Worm (Caenorhabditis elegans) whole organism, L2 larva: ENCODE measurements around the gene C44B12.3.

Source experiments
- C34F6.9 ChIP-seq: fragments of 150-350 bp; optimal IDR thresholded peaks from 2 replicates; lab custom pipeline; 2014; ENCODE audit warnings: missing biosample characterization, missing genetic modification characterization
- F13H6.1 ChIP-seq: sonication (generic microtip); optimal IDR thresholded peaks from 2 replicates; lab custom pipeline; 2016; ENCODE audit warnings: missing genetic modification characterization, missing compliant biosample characterization
- Y55F3AM.14 ChIP-seq: fragments of 200-800 bp; sonication (Bioruptor generic); optimal IDR thresholded peaks from 2 replicates; lab custom pipeline; 2018; ENCODE audit warnings: mild to moderate bottlenecking, missing genetic modification characterization, missing compliant biosample characterization
- ZK546.5 ChIP-seq: sonication (generic microtip); optimal IDR thresholded peaks from 2 replicates; lab custom pipeline; 2017; ENCODE audit warnings: missing biosample characterization, missing genetic modification characterization
- ama-1 ChIP-seq: fragments of 150-350 bp; optimal IDR thresholded peaks from 2 replicates; lab custom pipeline; 2018; ENCODE audit warnings: inconsistent platforms
- crh-2 ChIP-seq: sonication (generic microtip); optimal IDR thresholded peaks from 2 replicates; lab custom pipeline; 2017; ENCODE audit warnings: missing biosample characterization, missing genetic modification characterization
- egl-27 ChIP-seq: sonication (generic microtip); optimal IDR thresholded peaks from 3 replicates; lab custom pipeline; 2017; ENCODE audit warnings: missing biosample characterization, missing genetic modification reagents, missing genetic modification characterization
- elt-1 ChIP-seq: fragments of 150-350 bp; optimal IDR thresholded peaks from 2 replicates; lab custom pipeline; 2014; ENCODE audit warnings: missing biosample characterization, missing genetic modification characterization
- fos-1 ChIP-seq: fragments of 150-350 bp; optimal IDR thresholded peaks from 2 replicates; lab custom pipeline; 2014; ENCODE audit warnings: missing biosample characterization, missing genetic modification characterization
- lin-11 ChIP-seq: fragments of 150-350 bp; sonication (generic microtip); optimal IDR thresholded peaks from 2 replicates; lab custom pipeline; 2014; ENCODE audit warnings: missing biosample characterization, missing genetic modification characterization, inconsistent platforms, mixed read lengths
- lin-13 ChIP-seq: fragments of 150-350 bp; optimal IDR thresholded peaks from 2 replicates; lab custom pipeline; 2014; ENCODE audit warnings: missing biosample characterization, missing genetic modification reagents, missing genetic modification characterization
- lsy-2 ChIP-seq, 2 experiments: fragments of 150-350 bp in 1 of 2; sonication (generic microtip) in 1 of 2; optimal IDR thresholded peaks; 2 replicates each; lab custom pipeline; 2014 to 2017; ENCODE audit warnings: missing biosample characterization in 2 of 2, missing genetic modification characterization in 2 of 2
- mdl-1 ChIP-seq, 2 experiments: fragments of 150-350 bp in 1 of 2; sonication (generic microtip) in 1 of 2; optimal IDR thresholded peaks; 2 replicates each; lab custom pipeline; 2017; ENCODE audit warnings: missing biosample characterization in 2 of 2, missing genetic modification characterization in 2 of 2
- nhr-10 ChIP-seq: sonication (generic microtip); optimal IDR thresholded peaks from 2 replicates; lab custom pipeline; 2017; ENCODE audit warnings: missing biosample characterization, missing genetic modification characterization
- nhr-12 ChIP-seq: fragments of 150-350 bp; optimal IDR thresholded peaks from 2 replicates; lab custom pipeline; 2014; ENCODE audit warnings: missing biosample characterization, missing genetic modification characterization
- nhr-21 ChIP-seq: fragments of 150-350 bp; optimal IDR thresholded peaks from 2 replicates; lab custom pipeline; 2014; ENCODE audit warnings: missing biosample characterization, missing genetic modification characterization
- nhr-23 ChIP-seq: fragments of 150-350 bp; optimal IDR thresholded peaks from 2 replicates; lab custom pipeline; 2014; ENCODE audit warnings: missing biosample characterization, missing genetic modification reagents, missing genetic modification characterization
- nhr-6 ChIP-seq: fragments of 150-350 bp; optimal IDR thresholded peaks from 2 replicates; lab custom pipeline; 2014; ENCODE audit warnings: missing biosample characterization, missing genetic modification characterization
- peb-1 ChIP-seq: fragments of 150-350 bp; optimal IDR thresholded peaks from 2 replicates; lab custom pipeline; 2014; ENCODE audit warnings: missing biosample characterization, missing genetic modification characterization
- sem-4 ChIP-seq: fragments of 150-350 bp; optimal IDR thresholded peaks from 2 replicates; lab custom pipeline; 2014; ENCODE audit warnings: missing biosample characterization, missing genetic modification reagents, missing genetic modification characterization
- sma-9 ChIP-seq, 2 experiments: fragments of 150-350 bp in 1 of 2; sonication (generic microtip) in 1 of 2; optimal IDR thresholded peaks; 2 replicates each; lab custom pipeline; 2014 to 2016; ENCODE audit warnings: missing genetic modification characterization in 2 of 2, mild to moderate bottlenecking in 1 of 2, missing biosample characterization in 1 of 2, missing compliant biosample characterization in 1 of 2, missing genetic modification reagents in 1 of 2, moderate library complexity in 1 of 2
- snpc-4 ChIP-seq: fragments of 150-350 bp; optimal IDR thresholded peaks from 2 replicates; lab custom pipeline; 2014; ENCODE audit warnings: missing biosample characterization, missing genetic modification characterization
- unc-55 ChIP-seq: fragments of 150-350 bp; sonication (generic microtip); optimal IDR thresholded peaks from 3 replicates; lab custom pipeline; 2014; ENCODE audit warnings: missing biosample characterization, missing genetic modification reagents, missing genetic modification characterization
- unc-62 ChIP-seq: fragments of 150-350 bp; optimal IDR thresholded peaks from 2 replicates; lab custom pipeline; 2014; ENCODE audit warnings: missing biosample characterization, missing genetic modification reagents, missing genetic modification characterization
- zag-1 ChIP-seq: fragments of 150-350 bp; optimal IDR thresholded peaks from 2 replicates; lab custom pipeline; 2014; ENCODE audit warnings: missing biosample characterization, missing genetic modification characterization
- ztf-11 ChIP-seq: sonication (generic microtip); optimal IDR thresholded peaks from 2 replicates; lab custom pipeline; 2017; ENCODE audit warnings: missing biosample characterization, missing genetic modification characterization

C44B12.3 gene

DNA sequence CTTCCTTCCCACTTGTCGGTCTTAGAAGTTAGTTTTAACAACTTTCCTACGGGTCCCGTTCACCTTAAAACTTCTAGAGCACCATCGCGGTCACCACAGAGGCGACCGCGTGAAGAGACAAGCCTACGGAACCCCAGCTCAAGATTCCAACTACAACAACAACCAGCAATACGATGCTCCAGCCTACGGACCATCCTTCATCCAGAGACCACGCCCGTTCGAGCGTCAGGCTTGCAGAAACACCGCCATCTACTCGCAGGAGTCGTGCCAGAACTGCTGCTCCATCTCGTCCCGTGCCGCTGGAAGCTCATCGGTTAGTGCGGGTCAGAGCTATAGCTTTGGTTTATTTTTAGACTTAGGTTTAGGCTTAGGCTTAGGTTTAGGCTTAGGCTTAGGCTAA lies 23.3 kb downstream of the C44B12.3 start:
- TF ChIP-seq elt-1 (tag; lab: Kevin White, UChicago) = no peak
- TF ChIP-seq snpc-4 = no peak
- TF ChIP-seq ama-1 (lab: Kevin White, UChicago) = no peak
- TF ChIP-seq ZK546.5 (tag; lab: Kevin White, UChicago) = no peak
- no peak for TF ChIP-seq lin-11 (tag; lab: Kevin White, UChicago)
- TF ChIP-seq mdl-1 (tag; optimal IDR thresholded peaks at IDR 0.05; lab: Kevin White, UChicago) = no peak
- TF ChIP-seq zag-1 = no peak
- TF ChIP-seq nhr-21 (tag; lab: Kevin White, UChicago) = no peak
- TF ChIP-seq unc-55 = no peak
- no peak for TF ChIP-seq peb-1 (tag; lab: Kevin White, UChicago)
- no peak for TF ChIP-seq Y55F3AM.14
- TF ChIP-seq egl-27 (tag; lab: Kevin White, UChicago) = no peak
- no peak for TF ChIP-seq nhr-6 (tag; lab: Kevin White, UChicago)
- no peak for TF ChIP-seq unc-62 (GFP tag; lab: Kevin White, UChicago)
- no peak for TF ChIP-seq C34F6.9 (tag; lab: Kevin White, UChicago)
- TF ChIP-seq ztf-11 (tag; lab: Kevin White, UChicago) = no peak
- no peak for TF ChIP-seq nhr-23 (tag; lab: Kevin White, UChicago)
- TF ChIP-seq nhr-10 (tag; lab: Kevin White, UChicago) = no peak

DNA sequence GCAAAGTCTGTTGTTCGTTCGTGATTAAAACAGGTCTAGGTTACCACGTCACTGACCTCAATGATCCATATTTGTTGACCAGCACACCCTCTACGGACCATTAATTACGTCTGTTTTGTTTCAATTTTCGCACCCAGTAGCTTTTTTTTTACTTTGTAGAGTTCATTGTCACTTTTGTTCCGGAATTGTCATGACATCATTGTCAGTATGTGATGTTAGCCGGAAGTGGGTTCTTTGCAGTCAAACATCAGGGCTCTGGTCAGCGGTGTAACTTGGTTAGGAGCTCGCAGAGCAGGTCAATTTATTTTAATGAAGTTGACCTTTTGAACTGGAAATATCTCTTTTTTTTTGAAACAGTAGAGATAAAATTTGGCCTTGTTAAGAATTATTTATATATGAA lies 32.1 kb downstream of the C44B12.3 start, which contains the start of gene C44B12.6:
Gene C44B12.6, minus strand, starts transcription at position 101 of the 400 bp plus-strand sequence.
- TF ChIP-seq unc-62 (GFP tag; lab: Kevin White, UChicago) = no peak
- TF ChIP-seq mdl-1 (tag; optimal IDR thresholded peaks at IDR 0.05; lab: Kevin White, UChicago) = no peak
- TF ChIP-seq nhr-12 = no peak

DNA sequence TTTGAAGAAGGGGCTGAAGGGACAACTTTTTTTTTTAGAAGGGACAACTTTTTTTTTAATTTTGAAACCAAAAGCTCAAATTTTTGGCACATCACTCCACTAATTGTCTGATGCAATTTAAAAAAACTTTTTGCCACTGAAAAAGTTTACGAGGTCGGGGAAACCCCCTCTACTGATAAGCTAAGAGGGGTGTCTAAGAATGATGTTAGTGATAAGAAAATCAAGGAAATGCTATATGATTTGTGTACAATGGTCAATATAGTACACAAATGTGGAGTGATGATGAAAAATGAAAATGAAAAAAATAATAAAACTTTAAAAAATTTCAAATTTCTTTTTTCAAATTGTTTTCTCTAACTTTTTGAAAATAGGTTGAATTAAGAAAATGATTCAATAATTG lies 43.0 kb downstream of the C44B12.3 start:
- TF ChIP-seq lin-13 (GFP tag; lab: Kevin White, UChicago) = no peak
- TF ChIP-seq lsy-2 (tag; optimal IDR thresholded peaks at IDR 0.05; lab: Kevin White, UChicago) = no peak
- TF ChIP-seq peb-1 (tag; lab: Kevin White, UChicago) = no peak
- TF ChIP-seq fos-1 = peak; percentile 79
- TF ChIP-seq sma-9 (GFP tag; optimal IDR thresholded peaks at IDR 0.05; lab: Kevin White, UChicago) = peak; percentile 79
- TF ChIP-seq sma-9 (tag; optimal IDR thresholded peaks at IDR 0.05; lab: Kevin White, UChicago) = no peak
- peak; percentile 6 for TF ChIP-seq F13H6.1 (tag; lab: Kevin White, UChicago)
- peak; percentile 18 for TF ChIP-seq crh-2 (tag; lab: Kevin White, UChicago)

DNA sequence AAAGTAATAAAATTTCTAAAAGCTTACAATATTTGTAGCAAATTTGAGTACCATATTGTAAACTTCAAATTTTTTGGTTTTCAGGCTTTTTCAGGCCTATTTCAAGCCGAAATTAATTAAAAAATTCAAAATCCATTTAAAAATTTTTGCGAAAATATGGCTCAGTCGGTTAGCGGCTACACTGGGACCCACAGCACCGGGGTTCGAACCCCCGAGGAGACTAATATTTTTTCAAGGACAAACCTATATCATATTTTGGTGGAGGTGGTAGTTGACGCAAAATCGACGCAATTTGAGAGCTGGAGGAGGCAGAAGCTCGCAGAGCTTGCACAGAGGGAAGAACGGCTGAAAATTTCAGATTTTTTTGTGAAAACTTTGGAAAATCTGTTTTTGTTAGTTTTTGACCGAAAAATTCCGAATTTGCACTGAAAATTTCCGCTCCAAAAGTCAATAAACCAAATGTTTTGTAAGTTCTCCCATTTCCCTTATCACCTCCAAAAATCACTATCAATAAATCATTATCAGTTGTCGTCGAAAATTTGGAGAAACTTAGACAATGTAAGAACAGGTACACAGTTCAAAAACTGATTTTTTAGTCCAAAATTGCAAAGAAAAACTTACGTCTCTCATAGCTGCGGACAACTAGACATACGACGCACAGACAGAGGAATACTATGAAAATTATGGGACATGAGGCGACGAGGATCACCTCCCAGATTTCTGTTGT lies 44.0 kb downstream of the C44B12.3 start:
- TF ChIP-seq fos-1 (peak; percentile 62), sem-4 (tag; lab: Kevin White, UChicago) (no peak), sma-9 (GFP tag; optimal IDR thresholded peaks at IDR 0.05; lab: Kevin White, UChicago) (peak; percentile 56), sma-9 (tag; optimal IDR thresholded peaks at IDR 0.05; lab: Kevin White, UChicago) (no peak)
